Fruit fly (Drosophila melanogaster) whole organism, adult: ENCODE measurements around the gene CG32638.

Experiments
- CG11617 ChIP-seq: fragments of 200-800 bp; sonication (Bioruptor generic); optimal IDR thresholded peaks from 2 replicates; lab custom pipeline; 2017; ENCODE audit warnings: mild to moderate bottlenecking, missing biosample characterization, missing genetic modification reagents, missing genetic modification characterization
- CG14711 ChIP-seq: fragments of 200-800 bp; sonication (Bioruptor generic); optimal IDR thresholded peaks from 2 replicates; lab custom pipeline; 2018; ENCODE audit warnings: missing biosample characterization, mild to moderate bottlenecking, missing genetic modification characterization, moderate library complexity
- CG1620 ChIP-seq: fragments of 200-800 bp; sonication (Bioruptor generic); optimal IDR thresholded peaks from 2 replicates; lab custom pipeline; 2016; ENCODE audit warnings: missing biosample characterization, missing genetic modification characterization
- CG5204 ChIP-seq: fragments of 200-800 bp; sonication (Bioruptor generic); optimal IDR thresholded peaks from 2 replicates; lab custom pipeline; 2016; ENCODE audit warnings: missing biosample characterization, missing genetic modification characterization
- CG7045 ChIP-seq: fragments of 200-800 bp; sonication (Bioruptor generic); optimal IDR thresholded peaks from 2 replicates; lab custom pipeline; 2017; ENCODE audit warnings: missing biosample characterization, mild to moderate bottlenecking, missing genetic modification characterization
- CG7101 ChIP-seq: fragments of 200-800 bp; sonication (Bioruptor generic); optimal IDR thresholded peaks from 2 replicates; lab custom pipeline; 2018; ENCODE audit warnings: missing biosample characterization, mild to moderate bottlenecking, missing genetic modification characterization, moderate library complexity
- Clk ChIP-seq: fragments of 200-800 bp; sonication (Bioruptor generic); optimal IDR thresholded peaks from 2 replicates; lab custom pipeline; 2017; ENCODE audit warnings: missing biosample characterization, missing genetic modification characterization
- Crg-1 ChIP-seq: fragments of 200-800 bp; sonication (Bioruptor generic); optimal IDR thresholded peaks from 2 replicates; lab custom pipeline; 2016; ENCODE audit warnings: missing biosample characterization, missing genetic modification characterization
- Hr96 ChIP-seq: fragments of 200-800 bp; sonication (Bioruptor generic); optimal IDR thresholded peaks from 2 replicates; lab custom pipeline; 2016; ENCODE audit warnings: missing biosample characterization, missing genetic modification characterization
- Mnt ChIP-seq: fragments of 200-800 bp; sonication (Bioruptor generic); optimal IDR thresholded peaks from 2 replicates; lab custom pipeline; 2016; ENCODE audit warnings: missing biosample characterization, mild to moderate bottlenecking, missing genetic modification characterization
- bab1 ChIP-seq: fragments of 200-800 bp; sonication (Bioruptor generic); optimal IDR thresholded peaks from 3 replicates; lab custom pipeline; 2019; ENCODE audit warnings: missing biosample characterization, mild to moderate bottlenecking, missing genetic modification characterization, moderate library complexity
- cic ChIP-seq: fragments of 200-800 bp; sonication (Bioruptor generic); optimal IDR thresholded peaks from 2 replicates; lab custom pipeline; 2017; ENCODE audit warnings: missing biosample characterization, mild to moderate bottlenecking, missing genetic modification characterization, moderate library complexity
- cnc ChIP-seq, 2 experiments: fragments of >200 bp; optimal IDR thresholded peaks; 2 replicates each; lab custom pipeline; 2017
- kay ChIP-seq: fragments of 200-800 bp; sonication (Bioruptor generic); peaks from one replicate; lab custom pipeline; 2016; ENCODE audit warnings: missing biosample characterization, missing genetic modification characterization, borderline replicate concordance
- ovo ChIP-seq: fragments of 200-800 bp; sonication (Bioruptor generic); optimal IDR thresholded peaks from 2 replicates; lab custom pipeline; 2016; ENCODE audit warnings: missing biosample characterization, missing genetic modification characterization
- pad ChIP-seq: fragments of 200-800 bp; sonication (Bioruptor generic); optimal IDR thresholded peaks from 3 replicates; lab custom pipeline; 2017; ENCODE audit warnings: missing biosample characterization, missing genetic modification characterization, mild to moderate bottlenecking, moderate library complexity, missing genetic modification reagents
- tj ChIP-seq: fragments of 200-800 bp; sonication (Bioruptor generic); optimal IDR thresholded peaks from 3 replicates; lab custom pipeline; 2017; ENCODE audit warnings: missing biosample characterization, mild to moderate bottlenecking, missing genetic modification characterization, moderate library complexity
- toe ChIP-seq: fragments of 200-800 bp; sonication (Bioruptor generic); optimal IDR thresholded peaks from 2 replicates; lab custom pipeline; 2016; ENCODE audit warnings: missing biosample characterization, missing genetic modification characterization

Gene CG32638

DNA sequence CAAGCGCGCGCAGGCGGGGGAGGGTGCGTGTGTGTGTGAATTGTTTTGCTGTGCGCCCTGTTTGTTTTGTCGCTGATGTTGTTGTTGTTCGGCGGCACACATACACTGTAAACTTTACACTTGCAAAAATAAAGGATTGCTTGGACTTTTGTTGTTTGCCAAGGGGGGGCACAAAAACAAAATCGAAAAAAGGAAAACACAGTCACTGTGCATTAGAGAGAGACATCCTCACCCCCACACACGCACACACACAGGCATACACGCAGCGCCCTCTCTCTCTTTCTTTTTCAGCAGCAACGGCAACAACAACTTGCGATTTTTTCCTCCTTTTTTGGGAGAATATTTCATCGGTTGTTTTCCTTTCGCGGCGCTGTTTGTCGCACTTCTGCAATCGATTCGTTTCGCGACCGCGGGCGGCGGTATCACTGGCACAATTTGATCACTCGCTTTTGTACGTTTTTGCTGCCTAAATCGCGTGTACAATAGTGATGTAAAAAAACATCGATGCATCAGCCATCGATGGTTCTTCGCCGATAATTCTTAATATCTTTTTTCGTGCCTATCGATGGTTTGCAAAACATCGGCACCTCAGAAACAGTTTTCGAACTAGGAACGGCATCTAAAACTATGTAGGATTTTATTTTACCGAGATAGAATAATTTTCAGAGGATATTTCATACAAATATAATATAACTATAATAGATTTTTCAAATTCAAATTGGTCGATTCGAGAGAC, 38.5 kb downstream of the CG32638 start, which contains the start of gene hep:
Gene hep (minus strand): TSS at position 515 of the 736 bp plus-strand sequence.
- TF ChIP-seq Crg-1 (GFP tag; lab: Kevin White, UChicago) (peak; percentile 4), tj (GFP tag; lab: Kevin White, UChicago) (peak; percentile 21), cic (peak; percentile 11), Mnt (peak; percentile 36), CG11617 (GFP tag; lab: Kevin White, UChicago) (no peak), bab1 (GFP tag; lab: Kevin White, UChicago) (peak; percentile 23), pad (peak; percentile 40), Clk (no peak)

- TF ChIP-seq ovo (GFP tag; lab: Kevin White, UChicago) (peak; percentile 18), tj (GFP tag; lab: Kevin White, UChicago) (no peak), pad (no peak), bab1 (GFP tag; lab: Kevin White, UChicago) (no peak), toe (no peak)
These were observed 39.2 kb downstream of the CG32638 start for dm6 chrX:13089375-13089774.

DNA sequence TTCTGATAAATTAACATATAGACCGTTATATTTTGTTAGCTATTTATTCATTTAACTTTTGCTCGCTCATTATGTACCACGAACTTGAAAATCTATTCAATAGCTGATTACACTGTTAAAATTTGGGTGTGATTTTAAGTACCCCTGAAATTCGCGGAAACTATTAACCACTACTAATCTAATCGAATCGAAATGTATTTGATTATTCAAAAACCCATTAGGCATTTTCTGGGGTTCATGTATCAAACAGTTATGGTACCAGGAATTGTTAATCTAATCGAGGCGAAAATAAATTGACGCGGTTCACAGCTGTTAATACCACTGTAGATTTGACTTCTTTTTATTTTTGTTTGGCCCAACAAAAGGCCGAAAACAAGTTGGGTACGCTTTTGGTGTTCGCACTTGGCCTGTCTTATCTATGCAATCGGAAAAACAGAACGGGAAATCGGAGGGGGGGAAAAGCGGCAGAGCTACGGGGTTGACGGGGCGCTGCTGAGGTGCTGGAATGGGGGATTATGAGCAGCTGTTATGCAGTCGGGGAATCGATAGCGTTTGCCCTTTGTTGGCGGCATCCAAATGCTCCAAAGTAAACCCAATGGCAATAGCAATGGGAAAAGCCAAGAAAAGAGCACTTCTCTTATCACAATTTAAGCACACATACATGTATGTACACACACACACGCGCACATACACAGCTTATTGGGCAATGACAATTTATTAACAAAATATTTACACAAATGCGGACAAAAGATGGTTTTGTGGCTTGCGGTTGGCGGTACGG, 40.4 kb downstream of the CG32638 start:
- TF ChIP-seq toe (no peak), bab1 (GFP tag; lab: Kevin White, UChicago) (no peak), tj (GFP tag; lab: Kevin White, UChicago) (no peak), cnc (optimal IDR thresholded peaks at IDR 0.05; lab: Kevin White, UChicago) (no peak), Crg-1 (GFP tag; lab: Kevin White, UChicago) (no peak), CG7101 (tag; lab: Kevin White, UChicago) (no peak), Hr96 (no peak), CG14711 (tag; lab: Kevin White, UChicago) (no peak), ovo (GFP tag; lab: Kevin White, UChicago) (peak; percentile 10), kay (GFP tag; lab: Kevin White, UChicago) (no peak), Mnt (peak; percentile 3), pad (no peak), cic (peak; percentile 36), Clk (no peak), CG5204 (GFP tag; lab: Kevin White, UChicago) (peak; percentile 3), CG1620 (no peak), CG7045 (GFP tag; lab: Kevin White, UChicago) (no peak)

- TF ChIP-seq cnc (optimal IDR thresholded peaks at IDR 0.05; lab: Kevin White, UChicago) (no peak), Mnt (no peak), kay (GFP tag; lab: Kevin White, UChicago) (no peak), tj (GFP tag; lab: Kevin White, UChicago) (peak; percentile 11), CG1620 (no peak), cic (peak; percentile 40), pad (peak; percentile 0), bab1 (GFP tag; lab: Kevin White, UChicago) (peak; percentile 43)
These were observed 41.2 kb downstream of the CG32638 start for dm6 chrX:13087333-13087828.
